Worm (Caenorhabditis elegans): Measurements from ENCODE around the gene chil-9.

The chil-9 gene

DNA sequence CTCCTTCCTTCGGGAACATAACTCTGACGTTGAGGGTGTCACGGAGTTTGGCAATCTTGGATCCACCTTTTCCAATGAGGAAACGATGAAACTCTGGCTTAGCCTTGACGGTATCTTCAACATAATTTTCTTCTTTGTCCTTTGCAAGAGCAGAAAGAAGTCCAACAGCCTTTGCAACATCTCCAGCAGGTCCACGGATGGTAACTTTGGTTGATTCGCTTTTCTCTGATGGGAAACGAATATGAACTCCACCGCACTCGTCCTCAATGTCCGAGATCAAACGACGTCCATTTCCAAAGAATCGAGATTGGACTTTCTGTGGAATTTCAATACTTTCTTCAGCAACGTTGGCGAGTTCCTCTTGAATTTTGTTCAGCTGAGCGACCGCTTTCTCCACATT is 43.4 kb upstream of the chil-9 start:
- no peak for TF ChIP-seq mdl-1 (tag; optimal IDR thresholded peaks at IDR 0.05)
- no peak for TF ChIP-seq lin-13 (GFP tag; optimal IDR thresholded peaks at IDR 0.05)
- no peak for TF ChIP-seq elt-1 (tag; optimal IDR thresholded peaks at IDR 0.05)
- TF ChIP-seq nhr-21 (tag; optimal IDR thresholded peaks at IDR 0.05): no peak
- TF ChIP-seq ztf-1 (GFP tag; conservative IDR thresholded peaks at IDR 0.05): no peak
- no peak for TF ChIP-seq lsy-2 (tag; optimal IDR thresholded peaks at IDR 0.05)
- no peak for TF ChIP-seq skn-1 (tag; optimal IDR thresholded peaks at IDR 0.05)
- no peak for TF ChIP-seq gmeb-1 (tag; optimal IDR thresholded peaks at IDR 0.05)
- no peak for TF ChIP-seq egl-27 (tag; optimal IDR thresholded peaks at IDR 0.05)

ce11 chrII:9886216-9886615 is 41.1 kb upstream of the chil-9 start, which contains the start of gene algn-8:
algn-8 (minus strand) TSS chrII:9886442.
- no peak for TF ChIP-seq C34F6.9 (tag; optimal IDR thresholded peaks at IDR 0.05)
- no peak for TF ChIP-seq lin-13 (GFP tag; optimal IDR thresholded peaks at IDR 0.05)
- no peak for TF ChIP-seq mab-5 (tag; optimal IDR thresholded peaks at IDR 0.05)
- TF ChIP-seq nhr-23 (tag; optimal IDR thresholded peaks at IDR 0.05): no peak
- TF ChIP-seq lin-39 (tag; optimal IDR thresholded peaks at IDR 0.05): no peak
- TF ChIP-seq ceh-82 (tag; optimal IDR thresholded peaks at IDR 0.05): no peak
- TF ChIP-seq nhr-12 (tag; optimal IDR thresholded peaks at IDR 0.05): no peak
- no peak for TF ChIP-seq fos-1 (tag; optimal IDR thresholded peaks at IDR 0.05)
- TF ChIP-seq nhr-25 (tag; optimal IDR thresholded peaks at IDR 0.05): no peak

DNA sequence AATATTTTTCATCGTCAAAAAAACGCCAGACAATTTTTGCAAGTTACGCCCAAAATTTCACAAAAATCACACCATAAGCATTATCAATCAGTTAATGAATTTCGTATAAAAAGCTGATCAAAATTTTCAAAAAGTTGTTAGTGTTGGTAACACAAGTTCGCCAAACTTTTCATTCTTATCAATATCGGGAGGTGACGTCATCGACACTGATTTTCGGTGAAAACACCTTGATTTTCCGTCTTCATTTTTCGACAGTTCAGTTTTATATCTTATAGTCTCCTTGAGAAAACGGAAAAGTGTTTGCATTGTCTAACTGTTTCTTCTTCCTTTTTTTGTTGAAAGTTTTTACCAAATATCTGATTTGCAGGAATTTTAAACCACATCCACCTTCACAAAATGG is 35.7 kb upstream of the chil-9 start, which contains the start of gene C08H9.15:
Gene C08H9.15 (plus strand): TSS at position 368 of the 400 bp plus-strand sequence.
- TF ChIP-seq sma-3 (GFP tag; optimal IDR thresholded peaks at IDR 0.05) (peak; percentile 64), fos-1 (tag; optimal IDR thresholded peaks at IDR 0.05) (no peak), nhr-25 (tag; optimal IDR thresholded peaks at IDR 0.05) (peak; percentile 31), sma-9 (GFP tag; optimal IDR thresholded peaks at IDR 0.05) (no peak), sma-9 (tag; optimal IDR thresholded peaks at IDR 0.05) (no peak)

- TF ChIP-seq nhr-23 (tag; optimal IDR thresholded peaks at IDR 0.05) (no peak), nhr-12 (tag; optimal IDR thresholded peaks at IDR 0.05) (no peak), ztf-1 (GFP tag; conservative IDR thresholded peaks at IDR 0.05) (no peak), mab-5 (tag; optimal IDR thresholded peaks at IDR 0.05) (no peak), sma-3 (GFP tag; optimal IDR thresholded peaks at IDR 0.05) (no peak), elt-3 (tag; optimal IDR thresholded peaks at IDR 0.05) (no peak), nhr-237 (tag; optimal IDR thresholded peaks at IDR 0.05) (no peak), lsy-2 (tag; optimal IDR thresholded peaks at IDR 0.05) (no peak), nhr-77 (tag; optimal IDR thresholded peaks at IDR 0.05) (no peak), egl-27 (tag; optimal IDR thresholded peaks at IDR 0.05) (no peak), elt-1 (tag; optimal IDR thresholded peaks at IDR 0.05) (no peak), ceh-16 (tag; optimal IDR thresholded peaks at IDR 0.05) (no peak), R02D3.7 (tag; optimal IDR thresholded peaks at IDR 0.05) (no peak), skn-1 (tag; optimal IDR thresholded peaks at IDR 0.05) (no peak)
These were observed 34.7 kb upstream of the chil-9 start for ce11 chrII:9879815-9880214.

ce11 chrII:9874508-9875229 is 29.5 kb upstream of the chil-9 start, which contains the start of the genes chil-2 and ctsa-3.2:
chil-2 (minus strand) TSS chrII:9874608.
ctsa-3.2 (plus strand) TSS chrII:9875179.
- TF ChIP-seq nhr-10 (tag; optimal IDR thresholded peaks at IDR 0.05): no peak
- TF ChIP-seq mdl-1 (tag; optimal IDR thresholded peaks at IDR 0.05): no peak
- no peak for TF ChIP-seq alr-1 (tag; optimal IDR thresholded peaks at IDR 0.05)
- no peak for TF ChIP-seq elt-3 (tag; optimal IDR thresholded peaks at IDR 0.05)
- no peak for TF ChIP-seq unc-62 (GFP tag; optimal IDR thresholded peaks at IDR 0.05)
- no peak for TF ChIP-seq nhr-21 (tag; optimal IDR thresholded peaks at IDR 0.05)
- no peak for TF ChIP-seq ZK546.5 (tag; optimal IDR thresholded peaks at IDR 0.05)
- no peak for TF ChIP-seq crh-2 (tag; optimal IDR thresholded peaks at IDR 0.05)
- no peak for TF ChIP-seq unc-55 (GFP tag; optimal IDR thresholded peaks at IDR 0.05)
- TF ChIP-seq ceh-82 (tag; optimal IDR thresholded peaks at IDR 0.05): no peak
- no peak for TF ChIP-seq aly-2 (tag; optimal IDR thresholded peaks at IDR 0.05)

- no peak for TF ChIP-seq nhr-21 (tag; optimal IDR thresholded peaks at IDR 0.05)
- TF ChIP-seq nhr-12 (tag; optimal IDR thresholded peaks at IDR 0.05): no peak
- TF ChIP-seq nhr-11 (tag; optimal IDR thresholded peaks at IDR 0.05): no peak
- no peak for TF ChIP-seq elt-1 (tag; optimal IDR thresholded peaks at IDR 0.05)
- TF ChIP-seq skn-1 (tag; optimal IDR thresholded peaks at IDR 0.05): no peak
- TF ChIP-seq aly-2 (tag; optimal IDR thresholded peaks at IDR 0.05): no peak
- TF ChIP-seq ama-1 (optimal IDR thresholded peaks at IDR 0.05): no peak
- TF ChIP-seq nhr-23 (tag; optimal IDR thresholded peaks at IDR 0.05): no peak
- TF ChIP-seq snpc-4 (tag; optimal IDR thresholded peaks at IDR 0.05): no peak
- no peak for TF ChIP-seq mdl-1 (tag; optimal IDR thresholded peaks at IDR 0.05)
These were observed 27.8 kb upstream of the chil-9 start, which contains the start of gene chil-8 for ce11 chrII:9872961-9873360. chil-8 (minus strand) TSS chrII:9873061.

All from whole organism, L2 larva.